In the genomic region with DNA sequence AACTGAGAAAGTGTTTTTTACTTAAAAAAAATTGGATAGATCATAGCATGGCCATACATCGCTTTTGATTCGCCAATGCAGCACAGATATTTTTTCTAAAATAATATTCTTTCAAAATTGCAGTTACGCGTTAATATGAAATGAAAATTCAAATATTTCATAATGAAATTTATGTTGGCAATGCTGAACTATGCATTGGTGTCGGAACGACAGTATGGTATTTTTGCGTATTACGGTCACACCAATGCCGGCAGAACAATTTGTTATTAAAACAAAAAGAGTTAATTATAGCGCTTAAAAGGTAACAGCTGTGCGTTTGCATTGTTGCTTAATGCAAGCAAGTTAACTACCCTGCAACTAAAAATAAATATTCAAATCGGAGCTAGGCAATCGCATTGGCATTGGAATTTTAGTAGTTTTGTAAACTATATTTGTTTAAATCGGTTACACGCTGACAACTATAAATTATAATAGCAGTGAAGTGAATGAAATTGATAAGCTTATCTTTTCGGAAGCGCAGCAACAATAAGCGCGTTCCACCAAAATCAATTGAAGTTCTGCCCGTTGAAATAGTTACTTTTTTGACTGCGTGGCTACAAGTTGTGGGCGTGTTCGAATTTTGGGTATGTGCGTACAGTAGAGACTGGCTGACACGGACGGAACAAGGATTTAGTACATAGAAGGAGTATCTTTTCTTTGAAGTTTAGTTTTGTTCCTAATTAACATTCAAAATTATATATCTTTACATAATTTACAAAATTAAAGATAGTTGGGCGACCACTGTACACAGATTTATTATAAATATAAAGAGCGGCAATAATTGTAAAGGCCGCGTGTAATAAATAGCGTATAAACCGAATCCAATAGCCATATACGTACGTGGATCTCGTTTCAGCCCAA, we compare ENCODE assay signal across 5 fruit fly cellular contexts.
A peak's percentile ranks its signal among the peaks of the same experiment; 100 is the strongest.
TF ChIP-seq lines count a peak whose summit lies in the region.

A gene (plus strand): TSS at position 210 of the 900 bp plus-strand sequence.

TF ChIP-seq in whole organism, adult, 20 proteins besides CTCF, POLR2A, EP300 and RAD21 (continued from another document):
- no peak for TF ChIP-seq Mnt (GFP tag; optimal IDR thresholded peaks at IDR 0.05; lab: Kevin White, UChicago)

TF ChIP-seq in whole organism, embryonic, 481 proteins besides CTCF, POLR2A, EP300 and RAD21 (continued from another document and continues in another):
- TF ChIP-seq Atf3 (GFP tag; optimal IDR thresholded peaks at IDR 0.05; lab: Kevin White, UChicago) (no peak), grau (tag; optimal IDR thresholded peaks at IDR 0.05; lab: Kevin White, UChicago) (peak; percentile 96), Usf (GFP tag; optimal IDR thresholded peaks at IDR 0.05; lab: Kevin White, UChicago) (peak; percentile 33), klu (GFP tag; IDR thresholded peaks at IDR 0.05; lab: Robert Waterston, UW) (no peak), CG12219 (GFP tag; optimal IDR thresholded peaks at IDR 0.05; lab: Kevin White, UChicago) (peak; percentile 30), Nf-YB (GFP tag; optimal IDR thresholded peaks at IDR 0.05; lab: Kevin White, UChicago) (peak; percentile 28), CG31441 (GFP tag; IDR thresholded peaks at IDR 0.05; lab: Robert Waterston, UW) (peak; percentile 76), CG11696 (GFP tag; IDR thresholded peaks at IDR 0.05; lab: Robert Waterston, UW) (peak; percentile 55; the same call in 1 of the 2 replicates), Oaz (GFP tag; IDR thresholded peaks at IDR 0.05; lab: Robert Waterston, UW) (peak; percentile 40; the same call in 1 of the 2 replicates), HHEX (GFP tag; optimal IDR thresholded peaks at IDR 0.05; lab: Kevin White, UChicago) (peak; percentile 54), Sry-δ (GFP tag; optimal IDR thresholded peaks at IDR 0.05; lab: Kevin White, UChicago) (no peak), Ptx1 (GFP tag; IDR thresholded peaks at IDR 0.05; lab: Robert Waterston, UW) (peak; percentile 74), HLH3B (GFP tag; IDR thresholded peaks at IDR 0.05; lab: Robert Waterston, UW) (peak; percentile 69), CG31365 (tag; optimal IDR thresholded peaks at IDR 0.05; lab: Kevin White, UChicago) (no peak), Lim3 (GFP tag; IDR thresholded peaks at IDR 0.05; lab: Robert Waterston, UW) (no peak), luna (GFP tag; optimal IDR thresholded peaks at IDR 0.05; lab: Kevin White, UChicago) (no peak), CG1233 (GFP tag; optimal IDR thresholded peaks at IDR 0.05; lab: Kevin White, UChicago) (peak; percentile 72), CG4424 (GFP tag; optimal IDR thresholded peaks at IDR 0.05; lab: Kevin White, UChicago) (peak; percentile 70), Ets97D (GFP tag; optimal IDR thresholded peaks at IDR 0.05; lab: Kevin White, UChicago) (no peak), tx (GFP tag; optimal IDR thresholded peaks at IDR 0.05; lab: Kevin White, UChicago) (no peak), lab (GFP tag; optimal IDR thresholded peaks at IDR 0.05; lab: Kevin White, UChicago) (peak; percentile 86), Max (GFP tag; optimal IDR thresholded peaks at IDR 0.05; lab: Kevin White, UChicago) (no peak), CG5245 (GFP tag; optimal IDR thresholded peaks at IDR 0.05; lab: Kevin White, UChicago) (peak; percentile 42), CG3065 (GFP tag; optimal IDR thresholded peaks at IDR 0.05; lab: Kevin White, UChicago) (no peak), CG13123 (GFP tag; optimal IDR thresholded peaks at IDR 0.05; lab: Kevin White, UChicago) (no peak), CG32772 (GFP tag; IDR thresholded peaks at IDR 0.05; lab: Robert Waterston, UW) (peak; percentile 62), CG7987 (GFP tag; optimal IDR thresholded peaks at IDR 0.05; lab: Kevin White, UChicago) (no peak), sisA (GFP tag; IDR thresholded peaks at IDR 0.05; lab: Robert Waterston, UW) (peak; percentile 86), PHDP (tag; optimal IDR thresholded peaks at IDR 0.05; lab: Kevin White, UChicago) (peak; percentile 74), CG11456 (GFP tag; IDR thresholded peaks at IDR 0.05; lab: Robert Waterston, UW) (peak; percentile 81)

TF ChIP-seq in whole organism, prepupa, 60 proteins besides CTCF, POLR2A, EP300 and RAD21 (continued from another document and continues in another):
- TF ChIP-seq acj6 (GFP tag; optimal IDR thresholded peaks at IDR 0.05; lab: Kevin White, UChicago) (peak; percentile 64), Gug (GFP tag; IDR thresholded peaks at IDR 0.05; lab: Robert Waterston, UW) (peak; percentile 59), CG3919 (GFP tag; optimal IDR thresholded peaks at IDR 0.05; lab: Kevin White, UChicago) (peak; percentile 66), CG6276 (GFP tag; optimal IDR thresholded peaks at IDR 0.05; lab: Kevin White, UChicago) (peak; percentile 63), svp (GFP tag; lab: Kevin White, UChicago) (peak; percentile 88), salr (GFP tag; optimal IDR thresholded peaks at IDR 0.05; lab: Kevin White, UChicago) (no peak), CG6808 (GFP tag; optimal IDR thresholded peaks at IDR 0.05; lab: Kevin White, UChicago) (peak; percentile 49), Ets21C (GFP tag; optimal IDR thresholded peaks at IDR 0.05; lab: Kevin White, UChicago) (peak; percentile 43), CG15336 (GFP tag; IDR thresholded peaks at IDR 0.05; lab: Robert Waterston, UW) (peak; percentile 77), CG31627 (GFP tag; optimal IDR thresholded peaks at IDR 0.05; lab: Kevin White, UChicago) (peak; percentile 59), esn (GFP tag; optimal IDR thresholded peaks at IDR 0.05; lab: Kevin White, UChicago) (peak; percentile 81), Eip75B (GFP tag; optimal IDR thresholded peaks at IDR 0.05; lab: Kevin White, UChicago) (peak; percentile 71), CG8319 (GFP tag; optimal IDR thresholded peaks at IDR 0.05; lab: Kevin White, UChicago) (peak; percentile 31), Blimp-1 (GFP tag; optimal IDR thresholded peaks at IDR 0.05; lab: Kevin White, UChicago) (no peak), Hr38 (GFP tag; optimal IDR thresholded peaks at IDR 0.05; lab: Kevin White, UChicago) (no peak), CG6792 (GFP tag; optimal IDR thresholded peaks at IDR 0.05; lab: Kevin White, UChicago) (peak; percentile 43), CG9139 (GFP tag; optimal IDR thresholded peaks at IDR 0.05; lab: Kevin White, UChicago) (no peak), CG11294 (GFP tag; IDR thresholded peaks at IDR 0.05; lab: Robert Waterston, UW) (peak; percentile 63; the same call in 1 of the 2 replicates), spab (GFP tag; optimal IDR thresholded peaks at IDR 0.05; lab: Kevin White, UChicago) (peak; percentile 45), Sox14 (GFP tag; optimal IDR thresholded peaks at IDR 0.05; lab: Kevin White, UChicago) (peak; percentile 59), net (GFP tag; optimal IDR thresholded peaks at IDR 0.05; lab: Kevin White, UChicago) (peak; percentile 49), achi (GFP tag; optimal IDR thresholded peaks at IDR 0.05; lab: Kevin White, UChicago) (peak; percentile 71), CG11762 (GFP tag; optimal IDR thresholded peaks at IDR 0.05; lab: Kevin White, UChicago; ENCODE audit: insufficient read depth) (no peak), Ets96B (tag; optimal IDR thresholded peaks at IDR 0.05; lab: Kevin White, UChicago) (peak; percentile 58), CG7368 (GFP tag; optimal IDR thresholded peaks at IDR 0.05; lab: Kevin White, UChicago) (peak; percentile 2), Sox15 (GFP tag; optimal IDR thresholded peaks at IDR 0.05; lab: Kevin White, UChicago) (peak; percentile 40), CG16779 (tag; optimal IDR thresholded peaks at IDR 0.05; lab: Kevin White, UChicago) (peak; percentile 50), dac (GFP tag; optimal IDR thresholded peaks at IDR 0.05; lab: Kevin White, UChicago) (no peak), Smox (GFP tag; optimal IDR thresholded peaks at IDR 0.05; lab: Kevin White, UChicago) (peak; percentile 59), ss (GFP tag; optimal IDR thresholded peaks at IDR 0.05; lab: Kevin White, UChicago) (peak; percentile 0 to 61), Eip93F (GFP tag; optimal IDR thresholded peaks at IDR 0.05; lab: Kevin White, UChicago) (peak; percentile 34)

TF ChIP-seq in whole organism, pupa, 21 proteins besides CTCF, POLR2A, EP300 and RAD21 (continued from another document):
- 0 out of 3 replicates have a peak, but pooled peaks have one; percentile 26 for TF ChIP-seq fd96Ca (GFP tag; IDR thresholded peaks at IDR 0.05; lab: Robert Waterston, UW)
- TF ChIP-seq CG9948 (tag; optimal IDR thresholded peaks at IDR 0.05; lab: Kevin White, UChicago): peak; percentile 60
- TF ChIP-seq Snoo (tag; optimal IDR thresholded peaks at IDR 0.05; lab: Kevin White, UChicago): peak; percentile 52
- TF ChIP-seq Ets98B (GFP tag; IDR thresholded peaks at IDR 0.05; lab: Robert Waterston, UW): peak; percentile 75

TF ChIP-seq in whole organism, wandering third instar larva, 38 proteins besides CTCF, POLR2A, EP300 and RAD21 (continued from another document):
- TF ChIP-seq CrebA (GFP tag; optimal IDR thresholded peaks at IDR 0.05; lab: Kevin White, UChicago; ENCODE audit: borderline replicate concordance): no peak
- TF ChIP-seq lola (GFP tag; optimal IDR thresholded peaks at IDR 0.05; lab: Kevin White, UChicago): no peak
- TF ChIP-seq Hr83 (GFP tag; optimal IDR thresholded peaks at IDR 0.05; lab: Kevin White, UChicago; ENCODE audit: poor library complexity, severe bottlenecking): no peak
- no peak for TF ChIP-seq Myc (optimal IDR thresholded peaks at IDR 0.05; lab: Kevin White, UChicago)
- no peak for TF ChIP-seq tai (GFP tag; optimal IDR thresholded peaks at IDR 0.05; lab: Kevin White, UChicago)
- no peak for TF ChIP-seq Mio (GFP tag; optimal IDR thresholded peaks at IDR 0.05; lab: Kevin White, UChicago)
- peak; percentile 42 for TF ChIP-seq OdsH (GFP tag; optimal IDR thresholded peaks at IDR 0.05; lab: Kevin White, UChicago)
- peak; percentile 13 for TF ChIP-seq Jra (GFP tag; optimal IDR thresholded peaks at IDR 0.05; lab: Kevin White, UChicago)
- TF ChIP-seq ey (GFP tag; optimal IDR thresholded peaks at IDR 0.05; lab: Kevin White, UChicago): peak; percentile 49
- peak; percentile 48 for TF ChIP-seq h (GFP tag; optimal IDR thresholded peaks at IDR 0.05; lab: Kevin White, UChicago)
- TF ChIP-seq rgr (GFP tag; optimal IDR thresholded peaks at IDR 0.05; lab: Kevin White, UChicago): peak; percentile 64
- TF ChIP-seq Vsx2 (GFP tag; optimal IDR thresholded peaks at IDR 0.05; lab: Kevin White, UChicago; ENCODE audit: partially characterized antibody): no peak
- TF ChIP-seq CG9705 (GFP tag; optimal IDR thresholded peaks at IDR 0.05; lab: Kevin White, UChicago): no peak
- TF ChIP-seq HLH106 (tag; optimal IDR thresholded peaks at IDR 0.05; lab: Kevin White, UChicago): peak; percentile 57
- TF ChIP-seq GATAd (GFP tag; optimal IDR thresholded peaks at IDR 0.05; lab: Kevin White, UChicago): no peak
- no peak for TF ChIP-seq N (GFP tag; optimal IDR thresholded peaks at IDR 0.05; lab: Kevin White, UChicago)
- peak; percentile 25 for TF ChIP-seq sv (GFP tag; optimal IDR thresholded peaks at IDR 0.05; lab: Kevin White, UChicago)
- no peak for TF ChIP-seq sage (GFP tag; optimal IDR thresholded peaks at IDR 0.05; lab: Kevin White, UChicago)
- peak; percentile 51 for TF ChIP-seq Sp1 (GFP tag; optimal IDR thresholded peaks at IDR 0.05; lab: Kevin White, UChicago)
